Worm (Caenorhabditis elegans) whole organism, L2 larva: ENCODE results near the gene F54D5.15.

Experiments
- ZK546.5 ChIP-seq: sonication (generic microtip); optimal IDR thresholded peaks from 2 replicates; lab custom pipeline; 2017; ENCODE audit warnings: missing biosample characterization, missing genetic modification characterization
- aly-2 ChIP-seq: fragments of 150-350 bp; optimal IDR thresholded peaks from 2 replicates; lab custom pipeline; 2014; ENCODE audit warnings: missing biosample characterization, missing genetic modification characterization
- blmp-1 ChIP-seq: sonication (generic microtip); optimal IDR thresholded peaks from 2 replicates; lab custom pipeline; 2017; ENCODE audit warnings: missing genetic modification characterization, mild to moderate bottlenecking, missing compliant biosample characterization, antibody characterized with exemption, moderate library complexity; ENCODE audit not compliant: insufficient read depth
- elt-1 ChIP-seq: fragments of 150-350 bp; optimal IDR thresholded peaks from 2 replicates; lab custom pipeline; 2014; ENCODE audit warnings: missing biosample characterization, missing genetic modification characterization
- fos-1 ChIP-seq: fragments of 150-350 bp; optimal IDR thresholded peaks from 2 replicates; lab custom pipeline; 2014; ENCODE audit warnings: missing biosample characterization, missing genetic modification characterization
- gmeb-1 ChIP-seq: fragments of 150-350 bp; optimal IDR thresholded peaks from 2 replicates; lab custom pipeline; 2014; ENCODE audit warnings: missing biosample characterization, missing genetic modification characterization
- lin-13 ChIP-seq: fragments of 150-350 bp; optimal IDR thresholded peaks from 2 replicates; lab custom pipeline; 2014; ENCODE audit warnings: missing biosample characterization, missing genetic modification reagents, missing genetic modification characterization
- mdl-1 ChIP-seq, 2 experiments: fragments of 150-350 bp in 1 of 2; sonication (generic microtip) in 1 of 2; optimal IDR thresholded peaks; 2 replicates each; lab custom pipeline; 2017; ENCODE audit warnings: missing biosample characterization in 2 of 2, missing genetic modification characterization in 2 of 2
- nhr-77 ChIP-seq: fragments of 150-350 bp; optimal IDR thresholded peaks from 2 replicates; lab custom pipeline; 2014; ENCODE audit warnings: missing biosample characterization, missing genetic modification characterization
- snpc-4 ChIP-seq: fragments of 150-350 bp; optimal IDR thresholded peaks from 2 replicates; lab custom pipeline; 2014; ENCODE audit warnings: missing biosample characterization, missing genetic modification characterization
- zag-1 ChIP-seq: fragments of 150-350 bp; optimal IDR thresholded peaks from 2 replicates; lab custom pipeline; 2014; ENCODE audit warnings: missing biosample characterization, missing genetic modification characterization
- ztf-1 ChIP-seq: fragments of 200-800 bp; sonication (Bioruptor generic); conservative IDR thresholded peaks from 2 replicates; pipeline ENCODE4 v1.3.6; 2022; ENCODE audit warnings: missing genetic modification characterization, missing compliant biosample characterization

DNA sequence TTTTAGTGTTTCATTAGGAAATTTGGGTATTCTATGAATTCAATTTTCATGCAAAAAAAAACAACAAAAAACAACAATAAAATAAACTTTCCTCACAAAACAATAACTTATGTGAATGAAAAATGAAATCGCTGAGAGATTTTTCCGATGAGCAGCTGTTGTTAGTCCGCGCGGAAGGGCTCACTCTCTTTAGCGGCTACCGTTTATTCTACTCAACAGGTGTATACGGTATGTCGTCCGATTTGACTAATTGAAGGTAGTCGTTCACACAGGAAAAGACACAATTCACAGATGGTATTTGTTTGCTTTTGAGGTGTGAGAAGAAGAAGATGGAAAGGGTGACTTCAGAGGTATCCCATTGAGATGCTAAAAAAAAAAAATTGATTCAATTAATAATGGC lies 4.6 kb upstream of the F54D5.15 start:
- TF ChIP-seq snpc-4 (tag; lab: Kevin White, UChicago) (no peak), blmp-1 (tag; lab: Kevin White, UChicago) (no peak), zag-1 (tag; lab: Kevin White, UChicago) (no peak), nhr-77 (no peak), gmeb-1 (tag; lab: Kevin White, UChicago) (no peak), mdl-1 (tag; optimal IDR thresholded peaks at IDR 0.05; lab: Kevin White, UChicago) (no peak), ztf-1 (GFP tag; lab: Robert Waterston, UW) (no peak), aly-2 (tag; lab: Kevin White, UChicago) (no peak), fos-1 (tag; lab: Kevin White, UChicago) (no peak), elt-1 (no peak), lin-13 (no peak), ZK546.5 (tag; lab: Kevin White, UChicago) (no peak)
